Fruit fly (Drosophila melanogaster): ENCODE data around the gene CG11970.

dm6 chr3R:8948855-8949254 is 35.7 kb upstream of the CG11970 start:
- TF ChIP-seq usp (GFP tag; optimal IDR thresholded peaks at IDR 0.05) = no peak
- no peak for TF ChIP-seq psq (optimal IDR thresholded peaks at IDR 0.05)
- no peak for TF ChIP-seq Dll (optimal IDR thresholded peaks at IDR 0.05)
- TF ChIP-seq EcR (GFP tag; optimal IDR thresholded peaks at IDR 0.05) = no peak

All from whole organism.